Fruit fly (Drosophila melanogaster) whole organism, prepupa: Measurements from ENCODE around the gene CG34398.

Experiments
- Blimp-1 ChIP-seq: fragments of 200-800 bp; sonication (Bioruptor generic); optimal IDR thresholded peaks from 3 replicates; lab custom pipeline; 2017; ENCODE audit warnings: missing biosample characterization, missing genetic modification characterization, mild to moderate bottlenecking, moderate library complexity, missing genetic modification reagents
- CG10631 ChIP-seq: fragments of 200-800 bp; sonication (Bioruptor generic); optimal IDR thresholded peaks from 2 replicates; lab custom pipeline; 2016; ENCODE audit warnings: missing biosample characterization, missing genetic modification characterization
- CG10669 ChIP-seq: fragments of 200-800 bp; sonication (Bioruptor generic); optimal IDR thresholded peaks from 3 replicates; lab custom pipeline; 2018; ENCODE audit warnings: missing biosample characterization, mild to moderate bottlenecking, missing genetic modification characterization, moderate library complexity
- CG11294 ChIP-seq: fragments of 200-800 bp; sonication (Bioruptor generic); IDR thresholded peaks from 2 replicates; pipeline ENCODE4 v1.3.6; 2022; ENCODE audit warnings: missing biosample characterization, missing genetic modification characterization
- CG11762 ChIP-seq: fragments of 200-800 bp; sonication (Bioruptor generic); optimal IDR thresholded peaks from 3 replicates; lab custom pipeline; 2016; ENCODE audit warnings: missing biosample characterization, missing genetic modification characterization; ENCODE audit not compliant: insufficient read depth
- CG11902 ChIP-seq: fragments of 200-800 bp; sonication (Bioruptor generic); optimal IDR thresholded peaks from 3 replicates; lab custom pipeline; 2016; ENCODE audit warnings: missing biosample characterization, missing genetic modification characterization
- CG15336 ChIP-seq: fragments of 200-800 bp; sonication (Bioruptor generic); IDR thresholded peaks from 2 replicates; pipeline ENCODE4 v1.3.6; 2022; ENCODE audit warnings: missing biosample characterization, missing genetic modification characterization
- CG1621 ChIP-seq: fragments of 200-800 bp; sonication (Bioruptor generic); optimal IDR thresholded peaks from 3 replicates; lab custom pipeline; 2018; ENCODE audit warnings: missing biosample characterization, mild to moderate bottlenecking, missing genetic modification characterization
- CG16779 ChIP-seq: fragments of 200-800 bp; sonication (Bioruptor generic); optimal IDR thresholded peaks from 3 replicates; lab custom pipeline; 2017; ENCODE audit warnings: missing biosample characterization, mild to moderate bottlenecking, missing genetic modification characterization
- CG3032 ChIP-seq: fragments of 200-800 bp; optimal IDR thresholded peaks from 2 replicates; lab custom pipeline; 2019; ENCODE audit warnings: missing biosample characterization, mild to moderate bottlenecking, missing genetic modification characterization, moderate library complexity
- CG32006 ChIP-seq: fragments of 200-800 bp; sonication (Bioruptor generic); optimal IDR thresholded peaks from 3 replicates; lab custom pipeline; 2017; ENCODE audit warnings: missing biosample characterization, mild to moderate bottlenecking, missing genetic modification characterization
- CG34406 ChIP-seq: fragments of 200-800 bp; sonication (Bioruptor generic); optimal IDR thresholded peaks from 3 replicates; lab custom pipeline; 2016; ENCODE audit warnings: missing biosample characterization, missing genetic modification characterization
- CG3919 ChIP-seq: fragments of 200-800 bp; sonication (Bioruptor generic); optimal IDR thresholded peaks from 3 replicates; lab custom pipeline; 2016; ENCODE audit warnings: missing biosample characterization, missing genetic modification characterization
- CG6163 ChIP-seq: fragments of 200-800 bp; sonication (Bioruptor generic); IDR thresholded peaks from 3 replicates; pipeline ENCODE4 v1.3.6; 2022; ENCODE audit warnings: missing biosample characterization, missing genetic modification characterization
- CG6276 ChIP-seq: fragments of 200-800 bp; sonication (Bioruptor generic); optimal IDR thresholded peaks from 2 replicates; lab custom pipeline; 2017; ENCODE audit warnings: missing biosample characterization, mild to moderate bottlenecking, missing genetic modification characterization
- CG6808 ChIP-seq: fragments of 200-800 bp; sonication (Bioruptor generic); optimal IDR thresholded peaks from 3 replicates; lab custom pipeline; 2017; ENCODE audit warnings: missing biosample characterization, missing genetic modification characterization, mild to moderate bottlenecking, moderate library complexity, missing genetic modification reagents
- CG8119 ChIP-seq: fragments of 200-800 bp; sonication (Bioruptor generic); IDR thresholded peaks from 3 replicates; pipeline ENCODE4 v1.3.6; 2022; ENCODE audit warnings: missing biosample characterization, missing genetic modification characterization
- CG8319 ChIP-seq: fragments of 200-800 bp; sonication (Bioruptor generic); optimal IDR thresholded peaks from 3 replicates; lab custom pipeline; 2016; ENCODE audit warnings: missing biosample characterization, missing genetic modification characterization
- CG8632 ChIP-seq: fragments of 200-800 bp; sonication (Bioruptor generic); optimal IDR thresholded peaks from 3 replicates; lab custom pipeline; 2016; ENCODE audit warnings: missing biosample characterization, missing genetic modification characterization
- Eip75B ChIP-seq: fragments of 200-800 bp; sonication (Bioruptor generic); optimal IDR thresholded peaks from 3 replicates; lab custom pipeline; 2016; ENCODE audit warnings: missing biosample characterization, missing genetic modification characterization
- Eip78C ChIP-seq: fragments of 200-800 bp; sonication (Bioruptor generic); peaks from one replicate; lab custom pipeline; 2016; ENCODE audit warnings: missing biosample characterization, missing genetic modification characterization
- Ets21C ChIP-seq: fragments of 200-800 bp; sonication (Bioruptor generic); optimal IDR thresholded peaks from 3 replicates; lab custom pipeline; 2016; ENCODE audit warnings: missing biosample characterization, missing genetic modification characterization
- Ets96B ChIP-seq: fragments of 200-800 bp; optimal IDR thresholded peaks from 2 replicates; lab custom pipeline; 2019; ENCODE audit warnings: missing biosample characterization, mild to moderate bottlenecking, missing genetic modification characterization, moderate library complexity
- Hr38 ChIP-seq: sonication (Bioruptor generic); optimal IDR thresholded peaks from 2 replicates; lab custom pipeline; 2016; ENCODE audit warnings: missing biosample characterization, missing genetic modification characterization
- Hr39 ChIP-seq: fragments of 200-800 bp; sonication (Bioruptor generic); optimal IDR thresholded peaks from 2 replicates; lab custom pipeline; 2016; ENCODE audit warnings: missing biosample characterization, missing genetic modification characterization
- Lpt ChIP-seq: fragments of 200-800 bp; sonication (Bioruptor generic); optimal IDR thresholded peaks from 3 replicates; lab custom pipeline; 2016; ENCODE audit warnings: missing biosample characterization, missing genetic modification characterization
- OdsH ChIP-seq: fragments of 200-800 bp; sonication (Bioruptor generic); optimal IDR thresholded peaks from 3 replicates; lab custom pipeline; 2016; ENCODE audit warnings: missing biosample characterization, missing genetic modification characterization
- Smox ChIP-seq: fragments of 200-800 bp; sonication (Bioruptor generic); optimal IDR thresholded peaks from 3 replicates; lab custom pipeline; 2016; ENCODE audit warnings: missing biosample characterization, missing genetic modification characterization
- Sox102F ChIP-seq: fragments of 200-800 bp; sonication (Bioruptor generic); optimal IDR thresholded peaks from 2 replicates; lab custom pipeline; 2016; ENCODE audit warnings: missing biosample characterization, mild to moderate bottlenecking, missing genetic modification characterization
- achi ChIP-seq: fragments of 200-800 bp; sonication (Bioruptor generic); optimal IDR thresholded peaks from 3 replicates; lab custom pipeline; 2016; ENCODE audit warnings: missing biosample characterization, missing genetic modification characterization
- acj6 ChIP-seq: fragments of 200-800 bp; sonication (Bioruptor generic); optimal IDR thresholded peaks from 3 replicates; lab custom pipeline; 2016; ENCODE audit warnings: missing biosample characterization, missing genetic modification characterization
- cyc ChIP-seq: fragments of 200-800 bp; sonication (Bioruptor generic); optimal IDR thresholded peaks from 3 replicates; lab custom pipeline; 2016; ENCODE audit warnings: missing biosample characterization, missing genetic modification characterization
- dac ChIP-seq: fragments of 200-800 bp; sonication (Bioruptor generic); optimal IDR thresholded peaks from 2 replicates; lab custom pipeline; 2017; ENCODE audit warnings: missing biosample characterization, mild to moderate bottlenecking, missing genetic modification characterization
- eg ChIP-seq: fragments of 200-800 bp; sonication (Bioruptor generic); IDR thresholded peaks from 3 replicates; pipeline ENCODE4 v1.3.6; 2022; ENCODE audit warnings: missing biosample characterization, missing genetic modification characterization
- esn ChIP-seq: fragments of 200-800 bp; sonication (Bioruptor generic); optimal IDR thresholded peaks from 2 replicates; lab custom pipeline; 2016; ENCODE audit warnings: missing biosample characterization, mild to moderate bottlenecking, missing genetic modification characterization, moderate library complexity
- fd59A ChIP-seq: fragments of 200-800 bp; sonication (Bioruptor generic); optimal IDR thresholded peaks from 2 replicates; lab custom pipeline; 2017; ENCODE audit warnings: missing biosample characterization, mild to moderate bottlenecking, missing genetic modification characterization, missing genetic modification reagents
- fkh ChIP-seq: fragments of 200-800 bp; sonication (Bioruptor generic); optimal IDR thresholded peaks from 3 replicates; lab custom pipeline; 2017; ENCODE audit warnings: missing biosample characterization, mild to moderate bottlenecking, missing genetic modification characterization, moderate library complexity
- lz ChIP-seq: fragments of 200-800 bp; sonication (Bioruptor generic); optimal IDR thresholded peaks from 3 replicates; lab custom pipeline; 2016; ENCODE audit warnings: missing biosample characterization, missing genetic modification characterization
- pdm3 ChIP-seq: fragments of 200-800 bp; sonication (Bioruptor generic); optimal IDR thresholded peaks from 3 replicates; lab custom pipeline; 2016; ENCODE audit warnings: missing biosample characterization, missing genetic modification characterization
- salr ChIP-seq, 2 experiments: fragments of 200-800 bp; sonication (Bioruptor generic); optimal IDR thresholded peaks; 3 replicates each; lab custom pipeline; 2016 to 2018; ENCODE audit warnings: missing biosample characterization in 2 of 2, missing genetic modification characterization in 2 of 2, mild to moderate bottlenecking in 1 of 2
- spab ChIP-seq: fragments of 200-800 bp; sonication (Bioruptor generic); optimal IDR thresholded peaks from 2 replicates; lab custom pipeline; 2017; ENCODE audit warnings: missing biosample characterization, mild to moderate bottlenecking, missing genetic modification characterization, missing genetic modification reagents
- ss ChIP-seq, 2 experiments: fragments of 200-800 bp; sonication (Bioruptor generic); optimal IDR thresholded peaks; 2 replicates in 1 of 2; 3 replicates in 1 of 2; lab custom pipeline; 2017 to 2018; ENCODE audit warnings: mild to moderate bottlenecking in 2 of 2, missing biosample characterization in 2 of 2, missing genetic modification characterization in 2 of 2, moderate library complexity in 1 of 2
- svp ChIP-seq: fragments of 200-800 bp; sonication (Bioruptor generic); peaks from one replicate; lab custom pipeline; 2016; ENCODE audit warnings: missing biosample characterization, missing genetic modification characterization
- topi ChIP-seq: fragments of 200-800 bp; sonication (Bioruptor generic); optimal IDR thresholded peaks from 3 replicates; lab custom pipeline; 2016; ENCODE audit warnings: missing biosample characterization, missing genetic modification characterization
- vri ChIP-seq: fragments of 200-800 bp; sonication (Bioruptor generic); optimal IDR thresholded peaks from 3 replicates; lab custom pipeline; 2016; ENCODE audit warnings: missing biosample characterization, mild to moderate bottlenecking, missing genetic modification characterization

Gene CG34398

DNA sequence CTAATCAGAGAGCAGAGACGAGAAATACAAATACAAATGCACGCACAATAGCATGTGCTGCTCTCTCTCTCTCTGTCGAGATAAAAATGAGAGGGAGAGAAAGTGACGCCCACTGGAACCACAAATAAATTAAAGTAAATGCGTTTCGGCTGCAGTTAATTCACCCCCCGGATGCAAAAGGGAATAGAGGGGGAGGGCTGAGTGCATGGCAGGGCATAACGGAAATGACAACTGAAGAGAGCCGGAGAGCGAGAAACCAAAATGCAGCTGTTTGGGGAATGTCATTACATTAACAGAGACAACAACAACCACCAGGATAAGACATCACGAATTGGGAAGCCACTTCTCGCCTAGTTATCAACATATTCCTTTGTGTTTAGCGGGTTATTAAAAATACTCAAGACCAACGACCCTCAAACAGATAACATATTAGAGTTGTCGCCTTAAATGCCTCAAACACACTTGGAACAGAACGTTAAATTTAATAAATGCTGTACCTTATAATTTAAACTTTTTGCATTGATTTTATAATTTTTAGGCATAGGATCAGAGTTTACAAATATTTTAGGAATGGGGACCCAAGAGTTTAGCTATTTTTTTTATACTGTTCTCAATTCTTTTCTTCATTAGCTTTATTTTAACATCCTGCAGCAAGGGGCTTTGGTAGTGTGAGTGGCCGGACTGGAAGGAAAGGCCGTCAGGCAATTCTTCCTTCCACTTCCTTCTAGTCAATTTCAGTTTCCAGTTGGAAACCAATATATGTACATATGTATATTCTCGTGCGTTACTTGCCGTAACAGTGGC lies 51.5 kb downstream of the CG34398 start (continued):
- TF ChIP-seq CG8119 (GFP tag; lab: Robert Waterston, UW) (no peak), CG11294 (GFP tag; lab: Robert Waterston, UW) (no peak), spab (GFP tag; lab: Kevin White, UChicago) (peak; percentile 65), Blimp-1 (GFP tag; lab: Kevin White, UChicago) (peak; percentile 85), CG6808 (GFP tag; lab: Kevin White, UChicago) (peak; percentile 67), CG8319 (peak; percentile 19), CG3919 (peak; percentile 73), CG6163 (0 out of 3 replicates have a peak, but pooled peaks have one; percentile 52), ss (GFP tag; optimal IDR thresholded peaks at IDR 0.05; lab: Kevin White, UChicago) (peak; percentile 50 to 58), CG32006 (GFP tag; lab: Kevin White, UChicago) (peak; percentile 65), Hr39 (GFP tag; lab: Kevin White, UChicago) (peak; percentile 80), fd59A (peak; percentile 72), esn (GFP tag; lab: Kevin White, UChicago) (peak; percentile 86), CG16779 (tag; lab: Kevin White, UChicago) (no peak), svp (GFP tag; lab: Kevin White, UChicago) (peak; percentile 89), acj6 (peak; percentile 78), CG34406 (peak; percentile 72), Sox102F (peak; percentile 70), eg (GFP tag; lab: Robert Waterston, UW) (no peak), CG15336 (GFP tag; lab: Robert Waterston, UW) (peak; percentile 18; the same call in 1 of the 2 replicates), CG8632 (GFP tag; lab: Kevin White, UChicago) (peak; percentile 38), cyc (GFP tag; lab: Kevin White, UChicago) (peak; percentile 74), OdsH (GFP tag; lab: Kevin White, UChicago) (peak; percentile 64), Hr38 (GFP tag; lab: Kevin White, UChicago) (no peak), CG10631 (GFP tag; lab: Kevin White, UChicago) (peak; percentile 69)

DNA sequence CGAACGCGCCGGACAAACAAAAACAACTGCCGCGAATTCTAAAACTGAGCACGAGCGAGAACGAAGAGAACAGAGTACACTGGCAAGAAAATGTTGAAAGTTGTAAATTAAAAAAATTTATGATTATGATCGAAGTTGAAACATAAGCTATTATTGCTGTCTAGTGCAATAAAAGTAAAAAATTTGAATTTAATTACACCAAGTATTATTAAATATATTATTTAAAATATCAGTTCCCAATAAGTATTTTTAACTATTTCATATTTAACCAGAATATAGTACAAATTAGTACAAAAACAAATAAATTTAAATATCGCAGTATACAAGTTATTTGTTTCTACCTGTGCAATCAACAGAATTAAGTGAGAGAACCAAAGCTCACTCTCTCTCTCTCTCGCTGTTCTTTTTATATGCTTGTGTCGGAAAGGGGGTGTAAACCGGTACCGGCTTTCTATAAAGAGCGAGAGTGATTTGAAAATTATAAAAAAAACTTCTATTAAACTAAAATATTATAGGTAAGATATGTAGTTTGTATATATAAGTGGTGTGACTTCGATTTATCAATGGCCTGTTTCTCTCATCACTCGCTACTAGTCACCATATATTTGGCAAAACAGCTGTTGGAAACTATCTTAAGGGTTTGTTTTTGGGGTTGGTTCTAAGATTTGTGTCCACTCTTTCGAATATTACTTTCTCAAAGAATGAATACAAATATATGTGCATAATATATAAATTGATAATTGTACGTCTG lies 52.8 kb downstream of the CG34398 start, which contains the start of gene C1GalTA:
C1GalTA (minus strand) TSS at position 33 of the 751 bp plus-strand sequence.
- TF ChIP-seq CG1621: peak; percentile 90
- TF ChIP-seq salr (GFP tag; optimal IDR thresholded peaks at IDR 0.05; lab: Kevin White, UChicago): peak; percentile 77 to 98
- TF ChIP-seq vri: peak; percentile 80
- TF ChIP-seq dac (GFP tag; lab: Kevin White, UChicago): peak; percentile 81
- TF ChIP-seq Smox (GFP tag; lab: Kevin White, UChicago): peak; percentile 86
- TF ChIP-seq svp (GFP tag; lab: Kevin White, UChicago): peak; percentile 96
- TF ChIP-seq CG34406: peak; percentile 98
- TF ChIP-seq Ets21C: peak; percentile 75
- peak; percentile 98 for TF ChIP-seq Eip78C
- TF ChIP-seq topi (GFP tag; lab: Kevin White, UChicago): peak; percentile 88
- TF ChIP-seq fkh: peak; percentile 75
- TF ChIP-seq CG6276 (GFP tag; lab: Kevin White, UChicago): peak; percentile 96
- TF ChIP-seq Ets96B (tag; lab: Kevin White, UChicago): peak; percentile 99
- TF ChIP-seq CG10669 (GFP tag; lab: Kevin White, UChicago): peak; percentile 97
- TF ChIP-seq CG16779 (tag; lab: Kevin White, UChicago): peak; percentile 96
- TF ChIP-seq CG3032: peak; percentile 100
- TF ChIP-seq CG10631 (GFP tag; lab: Kevin White, UChicago): peak; percentile 98
- peak; percentile 83 for TF ChIP-seq pdm3 (GFP tag; lab: Kevin White, UChicago)
- TF ChIP-seq acj6: peak; percentile 96
- peak; percentile 96 for TF ChIP-seq CG11294 (GFP tag; lab: Robert Waterston, UW)
- peak; percentile 88 for TF ChIP-seq lz (GFP tag; lab: Kevin White, UChicago)
- peak; percentile 96 for TF ChIP-seq CG11762 (GFP tag; lab: Kevin White, UChicago)
- TF ChIP-seq Eip75B (GFP tag; lab: Kevin White, UChicago): peak; percentile 86
- peak; percentile 97 for TF ChIP-seq CG6163
- peak; percentile 96 for TF ChIP-seq esn (GFP tag; lab: Kevin White, UChicago)
- TF ChIP-seq Lpt: peak; percentile 95
- TF ChIP-seq OdsH (GFP tag; lab: Kevin White, UChicago): peak; percentile 96
- peak; percentile 89 for TF ChIP-seq cyc (GFP tag; lab: Kevin White, UChicago)
- peak; percentile 97 for TF ChIP-seq eg (GFP tag; lab: Robert Waterston, UW)
- TF ChIP-seq fd59A: peak; percentile 94
- TF ChIP-seq achi: peak; percentile 97
- TF ChIP-seq Blimp-1 (GFP tag; lab: Kevin White, UChicago): peak; percentile 95
- TF ChIP-seq CG11902: peak; percentile 82
